Worm (Caenorhabditis elegans) whole organism, mixed stage, embryonic: Measurements from ENCODE around the gene mdh-1.

Source experiments
- ceh-83 ChIP-seq: fragments of 200-800 bp; sonication (Bioruptor generic); optimal IDR thresholded peaks from 2 replicates; lab custom pipeline; 2018; ENCODE audit warnings: mild to moderate bottlenecking, missing genetic modification characterization, missing compliant biosample characterization
- ces-1 ChIP-seq: fragments of 150-350 bp; optimal IDR thresholded peaks from 2 replicates; lab custom pipeline; 2014; ENCODE audit warnings: missing biosample characterization, missing genetic modification reagents, missing genetic modification characterization
- lsy-2 ChIP-seq: fragments of 150-350 bp; optimal IDR thresholded peaks from 2 replicates; lab custom pipeline; 2014; ENCODE audit warnings: missing biosample characterization, missing genetic modification characterization
- pha-4 ChIP-seq: fragments of 150-350 bp; optimal IDR thresholded peaks from 2 replicates; lab custom pipeline; 2018; ENCODE audit warnings: missing biosample characterization, missing genetic modification reagents, missing genetic modification characterization
- unc-62 ChIP-seq: fragments of 150-350 bp; optimal IDR thresholded peaks from 2 replicates; lab custom pipeline; 2014; ENCODE audit warnings: missing biosample characterization, missing genetic modification reagents, missing genetic modification characterization

DNA sequence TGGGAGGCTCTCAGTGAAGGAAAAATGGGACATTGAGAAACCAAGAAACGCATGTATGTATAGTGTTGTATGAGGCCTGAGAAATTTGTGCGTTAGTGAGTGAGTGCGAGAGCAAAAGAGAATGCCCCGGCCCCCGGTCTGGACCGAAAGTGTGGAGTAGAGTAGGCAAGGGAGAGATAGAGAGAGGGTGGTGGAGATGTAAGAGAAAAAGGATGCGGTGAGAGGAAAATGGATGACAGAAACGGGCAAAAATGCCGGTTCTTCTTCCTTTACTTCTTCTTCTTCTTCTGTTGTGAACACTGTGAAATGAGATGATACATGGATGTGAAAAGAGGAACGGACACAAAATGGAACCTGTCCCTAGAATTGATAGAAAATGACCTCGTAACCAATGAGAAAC is 22.0 kb upstream of the mdh-1 start:
- TF ChIP-seq ceh-83 (GFP tag; lab: Kevin White, UChicago) = no peak
- no peak for TF ChIP-seq ces-1 (GFP tag; lab: Kevin White, UChicago)
- no peak for TF ChIP-seq pha-4 (tag; lab: Kevin White, UChicago)
- TF ChIP-seq unc-62 (GFP tag; lab: Kevin White, UChicago) = no peak
- no peak for TF ChIP-seq lsy-2
